Fruit fly (Drosophila melanogaster): ENCODE results near the gene CG6813.

Gene CG6813

DNA sequence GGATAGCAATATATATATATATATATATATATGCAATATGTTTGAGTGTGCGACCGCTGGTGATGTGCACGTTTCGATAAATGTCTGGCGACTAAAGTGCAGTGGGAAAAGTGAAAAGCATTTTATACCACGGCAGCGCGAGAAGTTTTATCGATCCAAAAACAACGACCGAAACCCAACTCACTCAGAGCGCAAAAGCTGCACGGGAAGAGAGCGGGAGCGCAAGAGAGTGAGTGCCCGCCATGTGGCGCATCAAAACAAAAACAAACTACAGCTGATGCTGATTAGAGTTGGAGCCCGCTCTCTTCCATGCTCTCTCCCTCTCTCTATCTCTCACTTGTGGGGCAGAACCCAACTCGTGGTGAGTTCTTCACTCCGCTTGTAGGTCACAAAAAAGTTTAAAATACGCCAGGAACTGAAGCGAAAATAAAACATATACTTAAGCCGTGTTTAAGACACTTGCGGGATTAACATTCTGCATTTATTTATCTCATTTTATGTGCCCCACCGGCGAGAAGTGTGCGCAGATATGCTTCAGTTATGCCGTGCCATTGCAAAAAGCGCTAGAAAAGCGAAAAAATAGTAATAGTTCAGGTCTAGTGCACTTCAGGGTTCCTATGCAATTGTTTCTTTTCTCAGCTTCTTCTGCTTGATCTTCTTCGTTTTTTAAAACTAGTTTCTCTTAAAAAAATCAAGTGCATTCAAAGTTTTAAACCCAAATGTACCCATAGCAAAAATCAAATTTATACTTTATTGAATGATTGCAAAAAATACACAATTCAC, 21.6 kb downstream of the CG6813 start (continued):
- TF ChIP-seq CG10274 (GFP tag; optimal IDR thresholded peaks at IDR 0.05), result no peak
- peak in 1 of 2 experiments; percentile 52 for TF ChIP-seq eve (GFP tag; optimal IDR thresholded peaks at IDR 0.05)
- TF ChIP-seq Med (GFP tag), result peak; percentile 60
- no peak for TF ChIP-seq dysf (GFP tag; IDR thresholded peaks at IDR 0.05)
- no peak for TF ChIP-seq Hey (tag; optimal IDR thresholded peaks at IDR 0.05)
- TF ChIP-seq Dref (GFP tag; IDR thresholded peaks at IDR 0.05), result 0 out of 2 replicates have a peak, but pooled peaks have one; percentile 36
- TF ChIP-seq PHDP (tag; optimal IDR thresholded peaks at IDR 0.05), result peak; percentile 15
- TF ChIP-seq fd3F (GFP tag; optimal IDR thresholded peaks at IDR 0.05), result no peak
- no peak for TF ChIP-seq CG16863 (GFP tag; optimal IDR thresholded peaks at IDR 0.05)
- no peak for TF ChIP-seq CG10209 (GFP tag; optimal IDR thresholded peaks at IDR 0.05)
- TF ChIP-seq emc (GFP tag; optimal IDR thresholded peaks at IDR 0.05), result no peak
- no peak for TF ChIP-seq eyg (GFP tag; optimal IDR thresholded peaks at IDR 0.05)
- TF ChIP-seq CG7357 (GFP tag; IDR thresholded peaks at IDR 0.05), result peak; percentile 30; the same call in 1 of the 3 replicates
- TF ChIP-seq grn (GFP tag; optimal IDR thresholded peaks at IDR 0.05), result no peak

DNA sequence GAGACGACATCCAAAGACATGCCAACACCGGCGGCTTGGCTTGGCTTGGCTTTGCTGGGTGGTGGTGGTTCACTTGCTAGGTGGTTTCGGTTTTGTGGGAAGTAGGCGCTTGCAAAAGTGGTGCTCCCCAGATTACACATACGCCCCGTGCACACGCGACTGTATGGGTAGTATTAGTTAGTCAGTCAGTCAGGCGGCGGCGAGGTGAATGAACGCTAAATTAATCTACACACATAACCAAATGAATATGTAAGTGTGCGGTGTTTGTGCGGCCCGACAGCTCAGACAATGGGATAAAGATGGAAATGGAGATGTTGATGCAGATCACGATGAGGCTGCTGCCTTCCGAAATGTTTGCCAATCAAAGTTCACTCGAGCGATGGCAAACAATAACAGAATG, 23.3 kb downstream of the CG6813 start:
- no peak for TF ChIP-seq CG1602 (GFP tag; optimal IDR thresholded peaks at IDR 0.05)
- no peak for TF ChIP-seq jumu (GFP tag; optimal IDR thresholded peaks at IDR 0.05)
- no peak for TF ChIP-seq pita (GFP tag; optimal IDR thresholded peaks at IDR 0.05)
- TF ChIP-seq crc (GFP tag; optimal IDR thresholded peaks at IDR 0.05), result no peak
- TF ChIP-seq Doc2 (GFP tag; IDR thresholded peaks at IDR 0.05), result no peak
- TF ChIP-seq vvl (GFP tag; IDR thresholded peaks at IDR 0.05), result peak; percentile 54
- 0 out of 3 replicates have a peak, but pooled peaks have one; percentile 29 for TF ChIP-seq ci (GFP tag; IDR thresholded peaks at IDR 0.05)
- no peak for TF ChIP-seq CG14965 (GFP tag; optimal IDR thresholded peaks at IDR 0.05; ENCODE audit: borderline replicate concordance)
- TF ChIP-seq CG7372 (GFP tag; IDR thresholded peaks at IDR 0.05), result peak; percentile 42; the same call in 1 of the 2 replicates
- TF ChIP-seq Med (GFP tag), result peak; percentile 34
- no peak for TF ChIP-seq Nf-YB (GFP tag; optimal IDR thresholded peaks at IDR 0.05)
- no peak for TF ChIP-seq tio (GFP tag; optimal IDR thresholded peaks at IDR 0.05)
- no peak for TF ChIP-seq mirr (GFP tag; optimal IDR thresholded peaks at IDR 0.05)
- no peak for TF ChIP-seq CG11085 (GFP tag; IDR thresholded peaks at IDR 0.05)
- no peak for TF ChIP-seq dati (GFP tag; IDR thresholded peaks at IDR 0.05)
- TF ChIP-seq Mad (GFP tag; optimal IDR thresholded peaks at IDR 0.05), result no peak

DNA sequence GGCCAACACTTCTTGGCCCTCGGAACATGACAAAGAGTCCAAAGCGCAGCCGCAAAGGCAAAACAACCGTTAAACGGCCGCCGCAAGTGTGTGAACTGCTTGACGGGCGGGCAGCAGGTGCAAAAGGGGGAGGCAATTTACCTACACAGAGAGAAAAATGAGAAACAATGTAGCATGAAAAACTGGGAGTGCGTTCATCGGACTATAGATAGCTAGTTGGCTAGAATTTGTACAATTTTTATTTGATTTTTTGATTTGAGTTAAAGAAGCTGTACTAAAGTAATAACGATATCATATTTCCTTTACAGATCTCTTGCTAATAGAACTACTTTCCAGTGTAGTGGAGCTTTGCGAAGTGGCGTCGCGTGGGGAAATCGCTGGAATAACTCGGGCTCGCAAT, 30.9 kb downstream of the CG6813 start:
- TF ChIP-seq CG2116 (GFP tag; optimal IDR thresholded peaks at IDR 0.05) (no peak), row (GFP tag; IDR thresholded peaks at IDR 0.05) (peak; percentile 52), CG32767 (GFP tag; IDR thresholded peaks at IDR 0.05) (no peak), Gsc (GFP tag; IDR thresholded peaks at IDR 0.05) (no peak), Med (GFP tag) (peak; percentile 57), Nf-YA (GFP tag; IDR thresholded peaks at IDR 0.05) (no peak), sisA (GFP tag; IDR thresholded peaks at IDR 0.05) (peak; percentile 21; the same call in 1 of the 2 replicates), Antp (GFP tag; optimal IDR thresholded peaks at IDR 0.05) (peak; percentile 21), CkIIα-i1 (GFP tag; IDR thresholded peaks at IDR 0.05) (no peak), CG34422 (GFP tag; IDR thresholded peaks at IDR 0.05) (no peak), bigmax (GFP tag; optimal IDR thresholded peaks at IDR 0.05) (no peak), cas (GFP tag; IDR thresholded peaks at IDR 0.05) (no peak), gcm2 (GFP tag; optimal IDR thresholded peaks at IDR 0.05) (no peak), CG42726 (GFP tag; IDR thresholded peaks at IDR 0.05; ENCODE audit: partially characterized antibody) (no peak), CG13424 (tag; optimal IDR thresholded peaks at IDR 0.05) (peak; percentile 17), mam (GFP tag; optimal IDR thresholded peaks at IDR 0.05) (no peak), br (optimal IDR thresholded peaks at IDR 0.05) (no peak), CG6689 (GFP tag; IDR thresholded peaks at IDR 0.05) (0 out of 2 replicates have a peak, but pooled peaks have one; percentile 30), CG14014 (GFP tag; IDR thresholded peaks at IDR 0.05) (no peak), bsh (GFP tag; optimal IDR thresholded peaks at IDR 0.05) (peak in 1 of 2 experiments; percentile 23), Kr (GFP tag; optimal IDR thresholded peaks at IDR 0.05) (no peak), CG9932 (GFP tag; IDR thresholded peaks at IDR 0.05) (no peak)

Measured in whole organism, embryonic.